Fruit fly (Drosophila melanogaster): ENCODE data around the gene CG4658.
A peak's percentile ranks its signal among the peaks of the same experiment; 100 is the strongest.

Gene CG4658

dm6 chr2L:9930280-9930679 is 26.7 kb upstream of the CG4658 start, which contains the start of gene CG42367:
Gene CG42367 (plus strand): TSS chr2L:9930580.
- TF ChIP-seq Ets96B (tag; optimal IDR thresholded peaks at IDR 0.05) = no peak
- TF ChIP-seq topi (GFP tag; optimal IDR thresholded peaks at IDR 0.05) = no peak
- TF ChIP-seq Smox (GFP tag; optimal IDR thresholded peaks at IDR 0.05) = no peak
- TF ChIP-seq esn (GFP tag; optimal IDR thresholded peaks at IDR 0.05) = no peak
- no peak for TF ChIP-seq CG32006 (GFP tag; optimal IDR thresholded peaks at IDR 0.05)
- TF ChIP-seq CG16779 (tag; optimal IDR thresholded peaks at IDR 0.05) = no peak
- TF ChIP-seq Hr38 (GFP tag; optimal IDR thresholded peaks at IDR 0.05) = no peak
- TF ChIP-seq CG11902 (GFP tag; optimal IDR thresholded peaks at IDR 0.05) = no peak
- no peak for TF ChIP-seq spab (GFP tag; optimal IDR thresholded peaks at IDR 0.05)
- no peak for TF ChIP-seq fkh (GFP tag; optimal IDR thresholded peaks at IDR 0.05)
- no peak for TF ChIP-seq fd85E (GFP tag; optimal IDR thresholded peaks at IDR 0.05)
- TF ChIP-seq Eip75B (GFP tag; optimal IDR thresholded peaks at IDR 0.05) = no peak
- no peak for TF ChIP-seq cyc (GFP tag; optimal IDR thresholded peaks at IDR 0.05)
- no peak for TF ChIP-seq CG6163 (GFP tag; IDR thresholded peaks at IDR 0.05)
- no peak for TF ChIP-seq CG15336 (GFP tag; IDR thresholded peaks at IDR 0.05)
- TF ChIP-seq CG6854 (GFP tag; optimal IDR thresholded peaks at IDR 0.05) = no peak

DNA sequence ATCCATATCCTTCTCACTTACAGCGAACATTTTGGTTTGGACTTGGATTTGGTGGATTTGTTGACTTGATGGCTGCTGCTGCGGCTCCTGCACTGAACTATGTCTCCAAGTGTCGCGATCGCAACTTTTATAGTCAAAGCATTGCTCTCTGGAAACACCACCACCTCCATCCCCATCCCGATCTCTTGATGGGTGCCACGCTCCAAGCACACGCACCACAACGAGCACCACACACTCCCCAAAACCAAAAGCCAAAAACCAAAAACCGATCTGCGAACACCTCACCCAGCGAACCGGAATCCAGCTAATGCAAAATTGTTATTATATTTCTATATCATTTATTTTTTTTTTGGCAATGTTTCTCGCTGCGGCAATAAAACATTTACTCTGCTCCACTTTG is 23.9 kb upstream of the CG4658 start, which contains the start of gene Cpr30F:
Gene Cpr30F, minus strand, starts transcription at position 101 of the 400 bp plus-strand sequence.
- TF ChIP-seq net (GFP tag; optimal IDR thresholded peaks at IDR 0.05) (no peak), topi (GFP tag; optimal IDR thresholded peaks at IDR 0.05) (no peak), CG8632 (GFP tag; optimal IDR thresholded peaks at IDR 0.05) (no peak), fd85E (GFP tag; optimal IDR thresholded peaks at IDR 0.05) (no peak), Hr39 (GFP tag; optimal IDR thresholded peaks at IDR 0.05) (no peak), Smox (GFP tag; optimal IDR thresholded peaks at IDR 0.05) (no peak), Sox14 (GFP tag; optimal IDR thresholded peaks at IDR 0.05) (no peak), CG8119 (GFP tag; IDR thresholded peaks at IDR 0.05) (no peak), esn (GFP tag; optimal IDR thresholded peaks at IDR 0.05) (no peak), CG10631 (GFP tag; optimal IDR thresholded peaks at IDR 0.05) (no peak), CG6808 (GFP tag; optimal IDR thresholded peaks at IDR 0.05) (no peak), CG34406 (GFP tag; optimal IDR thresholded peaks at IDR 0.05) (no peak), CG6792 (GFP tag; optimal IDR thresholded peaks at IDR 0.05) (no peak), ss (GFP tag; optimal IDR thresholded peaks at IDR 0.05) (no peak)

dm6 chr2L:9937908-9938307 is 19.0 kb upstream of the CG4658 start, which contains the start of gene Arglu1:
Gene Arglu1 (minus strand): TSS chr2L:9938134.
- TF ChIP-seq cyc (GFP tag; optimal IDR thresholded peaks at IDR 0.05) (peak; percentile 40), Sox102F (GFP tag; optimal IDR thresholded peaks at IDR 0.05) (no peak), lz (GFP tag; optimal IDR thresholded peaks at IDR 0.05) (peak; percentile 41), CG6163 (GFP tag; IDR thresholded peaks at IDR 0.05) (peak; percentile 53; the same call in 2 of the 3 replicates), CG8119 (GFP tag; IDR thresholded peaks at IDR 0.05) (no peak), CG31627 (GFP tag; optimal IDR thresholded peaks at IDR 0.05) (peak; percentile 9)

- TF ChIP-seq topi (GFP tag; optimal IDR thresholded peaks at IDR 0.05) (peak; percentile 40), CG6792 (GFP tag; optimal IDR thresholded peaks at IDR 0.05) (no peak), Gug (GFP tag; IDR thresholded peaks at IDR 0.05) (no peak), vri (GFP tag; optimal IDR thresholded peaks at IDR 0.05) (peak; percentile 59), acj6 (GFP tag; optimal IDR thresholded peaks at IDR 0.05) (no peak), dac (GFP tag; optimal IDR thresholded peaks at IDR 0.05) (no peak), CG16779 (tag; optimal IDR thresholded peaks at IDR 0.05) (no peak), Met (GFP tag; optimal IDR thresholded peaks at IDR 0.05) (no peak), achi (GFP tag; optimal IDR thresholded peaks at IDR 0.05) (no peak), CG32006 (GFP tag; optimal IDR thresholded peaks at IDR 0.05) (no peak), Hr4 (GFP tag; optimal IDR thresholded peaks at IDR 0.05) (no peak), Hr39 (GFP tag; optimal IDR thresholded peaks at IDR 0.05) (no peak), CG15336 (GFP tag; IDR thresholded peaks at IDR 0.05) (no peak), CG6163 (GFP tag; IDR thresholded peaks at IDR 0.05) (0 out of 3 replicates have a peak, but pooled peaks have one; percentile 29), CG6854 (GFP tag; optimal IDR thresholded peaks at IDR 0.05) (no peak), Blimp-1 (GFP tag; optimal IDR thresholded peaks at IDR 0.05) (no peak), CG31627 (GFP tag; optimal IDR thresholded peaks at IDR 0.05) (peak; percentile 35), Eip93F (GFP tag; optimal IDR thresholded peaks at IDR 0.05) (no peak), CG3919 (GFP tag; optimal IDR thresholded peaks at IDR 0.05) (peak; percentile 61), Eip78C (GFP tag) (peak; percentile 74), svp (GFP tag) (no peak), CG11902 (GFP tag; optimal IDR thresholded peaks at IDR 0.05) (no peak), CG8319 (GFP tag; optimal IDR thresholded peaks at IDR 0.05) (no peak), net (GFP tag; optimal IDR thresholded peaks at IDR 0.05) (peak; percentile 39), CG10669 (GFP tag; optimal IDR thresholded peaks at IDR 0.05) (no peak), CG8632 (GFP tag; optimal IDR thresholded peaks at IDR 0.05) (no peak), CG34406 (GFP tag; optimal IDR thresholded peaks at IDR 0.05) (no peak), Smox (GFP tag; optimal IDR thresholded peaks at IDR 0.05) (no peak)
Observed at dm6 chr2L:9938631-9939256, 18.2 kb upstream of the CG4658 start, which contains the start of the genes Datp and CG4619. Gene Datp (minus strand): TSS chr2L:9938790. Gene CG4619 (plus strand): TSS chr2L:9938863.
